Fruit fly (Drosophila melanogaster) whole organism, embryonic: ENCODE data around the gene Bub1.

ENCODE experiments used
- Blimp-1 ChIP-seq: fragments of 200-800 bp; sonication (Bioruptor generic); optimal IDR thresholded peaks from 3 replicates; lab custom pipeline; 2018; ENCODE audit warnings: missing biosample characterization, missing genetic modification characterization, mild to moderate bottlenecking, moderate library complexity, missing genetic modification reagents
- CG10147 ChIP-seq: fragments of 200-800 bp; sonication (Bioruptor generic); optimal IDR thresholded peaks from 2 replicates; lab custom pipeline; 2019; ENCODE audit warnings: missing biosample characterization, mild to moderate bottlenecking, missing genetic modification characterization, moderate library complexity
- CG1024 ChIP-seq: fragments of 200-800 bp; sonication (Bioruptor generic); IDR thresholded peaks from 2 replicates; pipeline ENCODE4 v1.3.6; 2022; ENCODE audit warnings: missing biosample characterization, missing genetic modification characterization
- CG10267 ChIP-seq: fragments of 200-800 bp; sonication (Bioruptor generic); optimal IDR thresholded peaks from 2 replicates; lab custom pipeline; 2018; ENCODE audit warnings: missing biosample characterization, mild to moderate bottlenecking, missing genetic modification characterization, moderate library complexity
- CG10431 ChIP-seq: fragments of 200-800 bp; sonication (Bioruptor generic); optimal IDR thresholded peaks from 3 replicates; lab custom pipeline; 2018; ENCODE audit warnings: missing biosample characterization, mild to moderate bottlenecking, missing genetic modification characterization
- CG10462 ChIP-seq: fragments of 200-800 bp; sonication (Bioruptor generic); optimal IDR thresholded peaks from 2 replicates; lab custom pipeline; 2016; ENCODE audit warnings: missing biosample characterization, missing genetic modification characterization
- CG11695 ChIP-seq: fragments of 200-800 bp; sonication (Bioruptor generic); IDR thresholded peaks from 3 replicates; pipeline ENCODE4 v1.3.6; 2022; ENCODE audit warnings: missing biosample characterization, missing genetic modification characterization
- CG12744 ChIP-seq: fragments of 200-800 bp; sonication (Bioruptor generic); optimal IDR thresholded peaks from 2 replicates; lab custom pipeline; 2016; ENCODE audit warnings: missing biosample characterization, missing genetic modification characterization
- CG1602 ChIP-seq: fragments of 200-800 bp; sonication (Bioruptor generic); optimal IDR thresholded peaks from 3 replicates; lab custom pipeline; 2016; ENCODE audit warnings: missing biosample characterization, missing genetic modification characterization
- CG16813 ChIP-seq: fragments of 200-800 bp; sonication (Bioruptor generic); IDR thresholded peaks from 3 replicates; pipeline ENCODE4 v1.3.6; 2022; ENCODE audit warnings: missing biosample characterization, missing genetic modification characterization; ENCODE audit not compliant: partially characterized antibody
- CG17359 ChIP-seq: fragments of 200-800 bp; sonication (Bioruptor generic); optimal IDR thresholded peaks from 3 replicates; lab custom pipeline; 2018; ENCODE audit warnings: missing biosample characterization, mild to moderate bottlenecking, missing genetic modification characterization, moderate library complexity
- CG2712 ChIP-seq: fragments of 200-800 bp; optimal IDR thresholded peaks from 3 replicates; lab custom pipeline; 2019; ENCODE audit warnings: missing biosample characterization, mild to moderate bottlenecking, missing genetic modification characterization, moderate library complexity
- CG31365 ChIP-seq: fragments of 200-800 bp; sonication (Bioruptor generic); optimal IDR thresholded peaks from 2 replicates; lab custom pipeline; 2018; ENCODE audit warnings: missing biosample characterization, mild to moderate bottlenecking, missing genetic modification characterization
- CG6683 ChIP-seq: fragments of 200-800 bp; sonication (Bioruptor generic); optimal IDR thresholded peaks from 2 replicates; lab custom pipeline; 2017; ENCODE audit warnings: missing biosample characterization, mild to moderate bottlenecking, missing genetic modification characterization, missing genetic modification reagents
- CG7745 ChIP-seq: fragments of 200-800 bp; sonication (Bioruptor generic); optimal IDR thresholded peaks from 2 replicates; lab custom pipeline; 2018; ENCODE audit warnings: missing biosample characterization, mild to moderate bottlenecking, missing genetic modification characterization, moderate library complexity
- CG8359 ChIP-seq: fragments of 200-800 bp; sonication (Bioruptor generic); optimal IDR thresholded peaks from 2 replicates; lab custom pipeline; 2017; ENCODE audit warnings: missing biosample characterization, mild to moderate bottlenecking, missing genetic modification characterization, borderline replicate concordance
- CG9727 ChIP-seq: fragments of 200-800 bp; sonication (Bioruptor generic); optimal IDR thresholded peaks from 3 replicates; lab custom pipeline; 2017; ENCODE audit warnings: missing biosample characterization, mild to moderate bottlenecking, missing genetic modification characterization
- CTCF ChIP-seq: fragments of 200-800 bp; sonication (Bioruptor generic); optimal IDR thresholded peaks from 2 replicates; lab custom pipeline; 2017; ENCODE audit warnings: missing biosample characterization, mild to moderate bottlenecking, missing genetic modification characterization, moderate library complexity
- CkIIα-i1 ChIP-seq: fragments of 200-800 bp; sonication (Bioruptor generic); IDR thresholded peaks from 2 replicates; pipeline ENCODE4 v1.3.6; 2022; ENCODE audit warnings: missing biosample characterization, missing genetic modification characterization
- Doc2 ChIP-seq: fragments of 200-800 bp; sonication (Bioruptor generic); IDR thresholded peaks from 2 replicates; pipeline ENCODE4 v1.3.6; 2022; ENCODE audit warnings: missing biosample characterization, missing genetic modification characterization
- E2f2 ChIP-seq: fragments of 200-800 bp; sonication (Bioruptor generic); IDR thresholded peaks from 2 replicates; pipeline ENCODE4 v1.3.6; 2022; ENCODE audit warnings: missing biosample characterization, missing genetic modification characterization
- Fer3 ChIP-seq: fragments of 200-800 bp; sonication (Bioruptor generic); optimal IDR thresholded peaks from 2 replicates; lab custom pipeline; 2018; ENCODE audit warnings: missing biosample characterization, mild to moderate bottlenecking, missing genetic modification characterization, moderate library complexity
- Hr3 ChIP-seq: fragments of 200-800 bp; sonication (Bioruptor generic); optimal IDR thresholded peaks from 3 replicates; lab custom pipeline; 2016; ENCODE audit warnings: missing biosample characterization, missing genetic modification characterization
- NC2β ChIP-seq: fragments of 200-800 bp; sonication (Bioruptor generic); optimal IDR thresholded peaks from 2 replicates; lab custom pipeline; 2016; ENCODE audit warnings: missing biosample characterization, missing genetic modification characterization
- Nf-YA ChIP-seq: fragments of 200-800 bp; sonication (Bioruptor generic); IDR thresholded peaks from 2 replicates; pipeline ENCODE4 v1.3.6; 2022; ENCODE audit warnings: missing biosample characterization, missing genetic modification characterization
- Nf-YC ChIP-seq: fragments of 200-800 bp; optimal IDR thresholded peaks from 3 replicates; lab custom pipeline; 2019; ENCODE audit warnings: missing biosample characterization, mild to moderate bottlenecking, missing genetic modification characterization, moderate library complexity
- Oli ChIP-seq: fragments of 200-800 bp; sonication (Bioruptor generic); optimal IDR thresholded peaks from 2 replicates; lab custom pipeline; 2018; ENCODE audit warnings: missing biosample characterization, mild to moderate bottlenecking, missing genetic modification characterization, moderate library complexity
- Pdp1 ChIP-seq, 2 experiments: fragments of 200-800 bp; sonication (Bioruptor generic); optimal IDR thresholded peaks; 3 replicates each; lab custom pipeline; 2016; ENCODE audit warnings: missing biosample characterization in 2 of 2, missing genetic modification characterization in 2 of 2, mild to moderate bottlenecking in 1 of 2, moderate library complexity in 1 of 2
- Sry-β ChIP-seq: fragments of 200-800 bp; sonication (Bioruptor generic); optimal IDR thresholded peaks from 2 replicates; lab custom pipeline; 2018; ENCODE audit warnings: missing biosample characterization, mild to moderate bottlenecking, missing genetic modification characterization, moderate library complexity
- Tbp ChIP-seq: fragments of >200 bp; optimal IDR thresholded peaks from 2 replicates; lab custom pipeline; 2018; ENCODE audit warnings: missing biosample characterization, missing genetic modification characterization
- ap ChIP-seq: fragments of 200-800 bp; sonication (Bioruptor generic); IDR thresholded peaks from 2 replicates; pipeline ENCODE4 v1.3.6; 2022; ENCODE audit warnings: missing biosample characterization, missing genetic modification characterization
- bab2 ChIP-seq: fragments of 200-800 bp; sonication (Bioruptor generic); optimal IDR thresholded peaks from 2 replicates; lab custom pipeline; 2016; ENCODE audit warnings: missing biosample characterization, missing genetic modification characterization
- bbx ChIP-seq: fragments of 200-800 bp; sonication (Bioruptor generic); IDR thresholded peaks from 2 replicates; pipeline ENCODE4 v1.3.6; 2022; ENCODE audit warnings: missing biosample characterization, missing genetic modification characterization; ENCODE audit not compliant: partially characterized antibody
- ci ChIP-seq: fragments of 200-800 bp; sonication (Bioruptor generic); IDR thresholded peaks from 3 replicates; pipeline ENCODE4 v1.3.6; 2022; ENCODE audit warnings: missing biosample characterization, missing genetic modification characterization
- esg ChIP-seq: fragments of 200-800 bp; sonication (Bioruptor generic); conservative IDR thresholded peaks from 2 replicates; pipeline ENCODE4 v1.3.6; 2022; ENCODE audit warnings: missing biosample characterization, missing genetic modification characterization
- eve ChIP-seq, 2 experiments: fragments of >200 bp; optimal IDR thresholded peaks; 2 replicates each; lab custom pipeline; 2017; ENCODE audit warnings: missing biosample characterization in 2 of 2, missing genetic modification characterization in 2 of 2
- gcm ChIP-seq: fragments of 200-800 bp; sonication (Bioruptor generic); optimal IDR thresholded peaks from 2 replicates; lab custom pipeline; 2019; ENCODE audit warnings: missing biosample characterization, mild to moderate bottlenecking, missing genetic modification characterization, moderate library complexity
- grau ChIP-seq: fragments of 200-800 bp; optimal IDR thresholded peaks from 3 replicates; lab custom pipeline; 2019; ENCODE audit warnings: missing biosample characterization, mild to moderate bottlenecking, missing genetic modification characterization, moderate library complexity
- hb ChIP-seq: fragments of 200-800 bp; sonication (Bioruptor generic); IDR thresholded peaks from 3 replicates; pipeline ENCODE4 v1.3.6; 2022; ENCODE audit warnings: missing biosample characterization, missing genetic modification characterization; ENCODE audit not compliant: partially characterized antibody
- kni ChIP-seq: fragments of 200-800 bp; sonication (Bioruptor generic); optimal IDR thresholded peaks from 3 replicates; lab custom pipeline; 2017; ENCODE audit warnings: mild to moderate bottlenecking, missing biosample characterization, missing genetic modification reagents, missing genetic modification characterization
- knrl ChIP-seq: fragments of 200-800 bp; sonication (Bioruptor generic); IDR thresholded peaks from 3 replicates; pipeline ENCODE4 v1.3.6; 2022; ENCODE audit warnings: missing biosample characterization, missing genetic modification characterization; ENCODE audit not compliant: partially characterized antibody
- org-1 ChIP-seq: fragments of 200-800 bp; sonication (Bioruptor generic); optimal IDR thresholded peaks from 2 replicates; lab custom pipeline; 2017; ENCODE audit warnings: missing biosample characterization, missing genetic modification characterization
- seq ChIP-seq: fragments of 200-800 bp; sonication (Bioruptor generic); IDR thresholded peaks from 2 replicates; pipeline ENCODE4 v1.3.6; 2022; ENCODE audit warnings: missing biosample characterization, missing genetic modification characterization
- slbo ChIP-seq: fragments of 200-800 bp; sonication (Bioruptor generic); IDR thresholded peaks from 2 replicates; pipeline ENCODE4 v1.3.6; 2022; ENCODE audit warnings: missing biosample characterization, missing genetic modification characterization
- sqz ChIP-seq: fragments of 200-800 bp; sonication (Bioruptor generic); optimal IDR thresholded peaks from 3 replicates; lab custom pipeline; 2018; ENCODE audit warnings: missing biosample characterization, mild to moderate bottlenecking, missing genetic modification characterization
- tgo ChIP-seq: fragments of 200-800 bp; sonication (Bioruptor generic); IDR thresholded peaks from 3 replicates; pipeline ENCODE4 v1.3.6; 2022; ENCODE audit warnings: missing biosample characterization, missing genetic modification characterization
- trh ChIP-seq: fragments of 200-800 bp; sonication (Bioruptor generic); optimal IDR thresholded peaks from 2 replicates; lab custom pipeline; 2016; ENCODE audit warnings: missing biosample characterization, missing genetic modification characterization

The Bub1 gene

DNA sequence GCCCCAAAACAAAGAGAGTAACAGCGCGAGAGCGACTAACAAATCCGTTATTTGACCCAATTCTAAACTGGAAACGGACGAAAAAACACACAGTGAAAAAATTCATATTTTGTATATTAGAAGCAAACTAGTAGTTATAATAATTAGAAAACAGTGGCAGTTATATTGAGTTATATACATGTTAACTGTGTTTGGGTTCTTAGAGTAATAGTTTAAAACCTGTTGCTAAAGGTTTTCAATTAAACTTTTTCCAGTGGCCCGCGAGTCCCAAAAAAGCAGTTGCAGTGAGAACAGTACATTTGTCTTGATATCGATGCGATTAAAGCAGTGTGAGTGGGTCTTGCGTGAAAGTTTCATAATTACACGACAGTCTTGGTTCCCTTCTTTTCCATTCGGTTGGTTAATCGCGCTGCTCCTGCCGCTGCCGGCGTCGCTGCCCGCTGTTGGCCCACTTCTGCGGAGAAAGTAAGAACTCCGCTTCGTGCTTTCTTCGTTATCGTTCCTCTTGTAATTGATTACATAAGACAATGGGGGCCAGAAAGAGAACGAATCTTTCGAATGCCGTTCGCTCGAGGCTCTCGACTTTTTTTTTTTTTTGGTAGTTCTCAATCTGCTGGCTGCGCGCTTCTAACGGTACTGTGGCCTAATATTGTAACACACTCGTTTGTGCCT is 18.8 kb downstream of the Bub1 start (continued):
- TF ChIP-seq CkIIα-i1 (no peak), Hr3 (GFP tag; lab: Kevin White, UChicago) (peak; percentile 69), CG10267 (tag; lab: Kevin White, UChicago) (peak; percentile 33), trh (GFP tag; lab: Kevin White, UChicago) (no peak), CG2712 (peak; percentile 64), Doc2 (GFP tag; lab: Robert Waterston, UW) (no peak), grau (tag; lab: Kevin White, UChicago) (peak; percentile 35), CG1602 (GFP tag; lab: Kevin White, UChicago) (peak; percentile 19), CG17359 (peak; percentile 33), slbo (GFP tag; lab: Robert Waterston, UW) (no peak), seq (no peak), ap (GFP tag; lab: Robert Waterston, UW) (peak; percentile 44; the same call in 1 of the 2 replicates), esg (GFP tag; lab: Robert Waterston, UW) (no peak), CTCF (GFP tag; lab: Kevin White, UChicago) (no peak), CG11695 (GFP tag; lab: Robert Waterston, UW) (peak; percentile 36; the same call in 2 of the 3 replicates), gcm (peak; percentile 6), bab2 (GFP tag; lab: Kevin White, UChicago) (no peak), Oli (peak; percentile 69)

DNA sequence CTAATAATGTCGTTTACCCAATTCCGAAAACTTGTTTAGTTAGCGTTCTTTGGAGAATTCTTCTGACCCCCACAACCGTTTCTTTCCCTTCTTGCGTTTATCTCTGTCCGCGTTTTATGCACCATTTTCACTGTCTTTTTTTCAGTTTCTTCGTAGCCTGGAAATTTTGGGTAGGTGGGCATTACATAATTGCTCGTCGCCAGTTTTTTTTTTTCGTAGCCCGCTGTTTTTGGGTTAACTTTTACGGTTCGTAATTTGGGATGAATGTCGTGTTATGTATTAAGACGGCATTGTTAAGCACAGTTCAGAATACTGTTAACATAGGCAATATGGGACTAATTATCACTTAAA is 19.3 kb downstream of the Bub1 start:
- TF ChIP-seq ci (GFP tag; lab: Robert Waterston, UW), result 0 out of 3 replicates have a peak, but pooled peaks have one; percentile 20
- peak; percentile 67 for TF ChIP-seq kni (GFP tag; lab: Kevin White, UChicago)
- no peak for TF ChIP-seq org-1 (GFP tag; lab: Kevin White, UChicago)
- TF ChIP-seq sqz (GFP tag; lab: Kevin White, UChicago), result peak; percentile 70
- TF ChIP-seq Blimp-1 (GFP tag; lab: Kevin White, UChicago), result peak; percentile 21
- no peak for TF ChIP-seq Nf-YC (tag; lab: Kevin White, UChicago)
- TF ChIP-seq eve (GFP tag; optimal IDR thresholded peaks at IDR 0.05; lab: Kevin White, UChicago), result peak in 1 of 2 experiments; percentile 4
- peak in 1 of 2 experiments; percentile 49 for TF ChIP-seq Pdp1 (GFP tag; optimal IDR thresholded peaks at IDR 0.05; lab: Kevin White, UChicago)

DNA sequence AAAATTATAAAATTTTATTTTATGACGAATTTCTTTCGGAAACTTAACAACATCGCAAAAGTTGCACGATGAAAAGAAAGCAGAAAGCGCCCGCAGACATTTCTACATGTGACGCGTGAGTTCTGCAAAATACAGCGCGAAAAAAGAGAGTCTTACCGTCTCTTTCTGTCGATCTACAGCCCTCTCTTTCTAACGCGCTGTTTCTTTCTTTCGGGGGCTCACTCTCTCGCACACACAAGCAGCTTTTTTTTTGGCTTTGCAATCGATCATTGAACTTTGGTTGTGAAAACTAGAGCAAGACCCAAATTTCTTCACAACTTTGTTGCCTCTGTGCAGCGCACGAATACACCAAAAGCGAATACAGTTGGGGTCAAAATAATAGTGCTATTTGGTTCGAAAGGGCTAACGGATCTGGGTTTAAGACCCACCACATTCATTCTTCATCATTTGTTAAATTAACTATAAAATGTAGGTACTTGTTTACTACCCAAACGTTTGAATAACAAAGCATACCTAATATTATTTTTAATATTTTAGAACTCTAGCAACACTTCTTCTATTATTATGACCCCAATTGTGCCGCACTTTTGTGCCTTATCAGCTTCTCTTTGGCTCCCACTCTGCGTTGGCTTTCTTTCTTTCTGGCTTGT is 20.4 kb downstream of the Bub1 start:
- peak; percentile 40 for TF ChIP-seq CG10147 (GFP tag; lab: Kevin White, UChicago)
- TF ChIP-seq hb (GFP tag; lab: Robert Waterston, UW), result no peak
- peak; percentile 4 for TF ChIP-seq CG7745 (tag; lab: Kevin White, UChicago)
- TF ChIP-seq CG8359, result peak; percentile 50
- TF ChIP-seq Sry-β, result peak; percentile 33
- peak; percentile 70 for TF ChIP-seq CG10462 (GFP tag; lab: Kevin White, UChicago)
- peak; percentile 8 for TF ChIP-seq CG31365 (tag; lab: Kevin White, UChicago)
- peak; percentile 71 for TF ChIP-seq tgo (GFP tag; lab: Robert Waterston, UW)
- peak; percentile 52 for TF ChIP-seq CG9727
- peak; percentile 60 for TF ChIP-seq NC2β (GFP tag; lab: Kevin White, UChicago)
- no peak for TF ChIP-seq Nf-YA (GFP tag; lab: Robert Waterston, UW)
- TF ChIP-seq CG10431 (GFP tag; lab: Kevin White, UChicago), result peak; percentile 62
- peak; percentile 46 for TF ChIP-seq CG6683 (GFP tag; lab: Kevin White, UChicago)
- peak; percentile 60; the same call in 1 of the 2 replicates for TF ChIP-seq E2f2
- TF ChIP-seq bbx (GFP tag; lab: Robert Waterston, UW), result no peak
- no peak for TF ChIP-seq CG12744
- no peak for TF ChIP-seq CG16813
- TF ChIP-seq knrl, result no peak
- no peak for TF ChIP-seq Tbp (GFP tag; lab: Kevin White, UChicago)
- peak; percentile 75 for TF ChIP-seq Fer3 (tag; lab: Kevin White, UChicago)
- TF ChIP-seq CG1024 (GFP tag; lab: Robert Waterston, UW), result peak; percentile 63
